Fruit fly (Drosophila melanogaster): Measurements from ENCODE around the gene ppk.

- TF ChIP-seq Hr96 (GFP tag; optimal IDR thresholded peaks at IDR 0.05) (peak; percentile 58), CG1620 (GFP tag; optimal IDR thresholded peaks at IDR 0.05) (peak; percentile 40), pad (GFP tag; optimal IDR thresholded peaks at IDR 0.05) (peak; percentile 56), Crg-1 (GFP tag; optimal IDR thresholded peaks at IDR 0.05) (peak; percentile 33), CG11617 (GFP tag; optimal IDR thresholded peaks at IDR 0.05) (peak; percentile 75), tj (GFP tag; optimal IDR thresholded peaks at IDR 0.05) (peak; percentile 40), CG7101 (tag; optimal IDR thresholded peaks at IDR 0.05) (peak; percentile 82), Mnt (GFP tag; optimal IDR thresholded peaks at IDR 0.05) (peak; percentile 100)
Measured at dm6 chr2L:14355033-14355851, 25.7 kb downstream of the ppk start, which contains the start of gene Rab14.
